Fruit fly (Drosophila melanogaster) whole organism, embryonic: ENCODE data around the gene CG10376.

Experiments used
- Antp ChIP-seq: fragments of 200-800 bp; sonication (Bioruptor generic); optimal IDR thresholded peaks from 3 replicates; lab custom pipeline; 2016; ENCODE audit warnings: missing biosample characterization, missing genetic modification characterization
- CG11247 ChIP-seq: fragments of 200-800 bp; sonication (Bioruptor generic); IDR thresholded peaks from 2 replicates; pipeline ENCODE4 v1.3.6; 2022; ENCODE audit warnings: missing biosample characterization, missing genetic modification characterization
- CG11696 ChIP-seq: fragments of 200-800 bp; sonication (Bioruptor generic); IDR thresholded peaks from 2 replicates; pipeline ENCODE4 v1.3.6; 2022; ENCODE audit warnings: missing biosample characterization, missing genetic modification characterization
- CG12391 ChIP-seq: fragments of 200-800 bp; sonication (Bioruptor generic); optimal IDR thresholded peaks from 3 replicates; lab custom pipeline; 2018; ENCODE audit warnings: missing biosample characterization, mild to moderate bottlenecking, missing genetic modification characterization, moderate library complexity
- CG12659 ChIP-seq: fragments of 200-800 bp; sonication (Bioruptor generic); optimal IDR thresholded peaks from 3 replicates; lab custom pipeline; 2017; ENCODE audit warnings: mild to moderate bottlenecking, missing biosample characterization, missing genetic modification reagents, missing genetic modification characterization
- CG13287 ChIP-seq: fragments of 200-800 bp; sonication (Bioruptor generic); IDR thresholded peaks from 2 replicates; pipeline ENCODE4 v1.3.6; 2022; ENCODE audit warnings: missing biosample characterization, missing genetic modification characterization; ENCODE audit not compliant: partially characterized antibody
- CG14667 ChIP-seq: fragments of 200-800 bp; sonication (Bioruptor generic); IDR thresholded peaks from 2 replicates; pipeline ENCODE4 v1.3.6; 2022; ENCODE audit warnings: missing biosample characterization, missing genetic modification characterization
- CG14710 ChIP-seq: fragments of 200-800 bp; sonication (Bioruptor generic); optimal IDR thresholded peaks from 3 replicates; lab custom pipeline; 2019; ENCODE audit warnings: missing biosample characterization, mild to moderate bottlenecking, missing genetic modification characterization, moderate library complexity
- CG1529 ChIP-seq: fragments of 200-800 bp; sonication (Bioruptor generic); optimal IDR thresholded peaks from 3 replicates; lab custom pipeline; 2018; ENCODE audit warnings: missing biosample characterization, missing genetic modification characterization
- CG15696 ChIP-seq: fragments of 200-800 bp; sonication (Bioruptor generic); optimal IDR thresholded peaks from 2 replicates; lab custom pipeline; 2019; ENCODE audit warnings: missing biosample characterization, mild to moderate bottlenecking, missing genetic modification characterization, moderate library complexity
- CG1602 ChIP-seq: fragments of 200-800 bp; sonication (Bioruptor generic); optimal IDR thresholded peaks from 3 replicates; lab custom pipeline; 2016; ENCODE audit warnings: missing biosample characterization, missing genetic modification characterization
- CG1603 ChIP-seq: fragments of 200-800 bp; sonication (Bioruptor generic); optimal IDR thresholded peaks from 2 replicates; lab custom pipeline; 2019; ENCODE audit warnings: missing biosample characterization, mild to moderate bottlenecking, missing genetic modification characterization, moderate library complexity
- CG17829 ChIP-seq: fragments of 200-800 bp; optimal IDR thresholded peaks from 2 replicates; lab custom pipeline; 2019; ENCODE audit warnings: missing biosample characterization, mild to moderate bottlenecking, missing genetic modification characterization, moderate library complexity
- CG34422 ChIP-seq: fragments of 200-800 bp; sonication (Bioruptor generic); IDR thresholded peaks from 3 replicates; pipeline ENCODE4 v1.3.6; 2022; ENCODE audit warnings: missing biosample characterization, missing genetic modification characterization
- CG7372 ChIP-seq: fragments of 200-800 bp; sonication (Bioruptor generic); IDR thresholded peaks from 2 replicates; pipeline ENCODE4 v1.3.6; 2022; ENCODE audit warnings: missing biosample characterization, missing genetic modification characterization
- CG7786 ChIP-seq: fragments of 200-800 bp; sonication (Bioruptor generic); optimal IDR thresholded peaks from 2 replicates; lab custom pipeline; 2016; ENCODE audit warnings: missing biosample characterization, missing genetic modification characterization
- CG8924 ChIP-seq: fragments of 200-800 bp; optimal IDR thresholded peaks from 3 replicates; lab custom pipeline; 2019; ENCODE audit warnings: missing biosample characterization, mild to moderate bottlenecking, missing genetic modification characterization, moderate library complexity
- CG9797 ChIP-seq: fragments of 200-800 bp; sonication (Bioruptor generic); optimal IDR thresholded peaks from 3 replicates; lab custom pipeline; 2018; ENCODE audit warnings: missing biosample characterization, mild to moderate bottlenecking, missing genetic modification characterization
- CTCF ChIP-seq: fragments of 200-800 bp; sonication (Bioruptor generic); optimal IDR thresholded peaks from 2 replicates; lab custom pipeline; 2017; ENCODE audit warnings: missing biosample characterization, mild to moderate bottlenecking, missing genetic modification characterization, moderate library complexity
- Dip2 ChIP-seq: fragments of 200-800 bp; sonication (Bioruptor generic); IDR thresholded peaks from 2 replicates; pipeline ENCODE4 v1.3.6; 2022; ENCODE audit warnings: missing biosample characterization, missing genetic modification characterization
- Dll ChIP-seq: fragments of 200-800 bp; sonication (Bioruptor generic); IDR thresholded peaks from 4 replicates; pipeline ENCODE4 v1.3.6; 2022; ENCODE audit warnings: missing biosample characterization, missing genetic modification characterization; ENCODE audit not compliant: partially characterized antibody
- H2.0 ChIP-seq: fragments of 200-800 bp; sonication (Bioruptor generic); IDR thresholded peaks from 2 replicates; pipeline ENCODE4 v1.3.6; 2022; ENCODE audit warnings: missing biosample characterization, missing genetic modification characterization
- HLHmδ ChIP-seq: fragments of 200-800 bp; sonication (Bioruptor generic); optimal IDR thresholded peaks from 2 replicates; lab custom pipeline; 2018; ENCODE audit warnings: missing biosample characterization, mild to moderate bottlenecking, missing genetic modification characterization, moderate library complexity
- Mrtf ChIP-seq: fragments of 200-800 bp; sonication (Bioruptor generic); IDR thresholded peaks from 3 replicates; pipeline ENCODE4 v1.3.6; 2022; ENCODE audit warnings: missing biosample characterization, missing genetic modification characterization
- Myb ChIP-seq: fragments of 200-800 bp; sonication (Bioruptor generic); optimal IDR thresholded peaks from 2 replicates; lab custom pipeline; 2016; ENCODE audit warnings: missing biosample characterization, missing genetic modification characterization
- Oaz ChIP-seq: fragments of 200-800 bp; sonication (Bioruptor generic); IDR thresholded peaks from 2 replicates; pipeline ENCODE4 v1.3.6; 2022; ENCODE audit warnings: missing biosample characterization, missing genetic modification characterization
- Rfx ChIP-seq: fragments of 200-800 bp; sonication (Bioruptor generic); IDR thresholded peaks from 2 replicates; pipeline ENCODE4 v1.3.6; 2022; ENCODE audit warnings: missing biosample characterization, missing genetic modification characterization
- Scr ChIP-seq: fragments of 200-800 bp; sonication (Bioruptor generic); IDR thresholded peaks from 2 replicates; pipeline ENCODE4 v1.3.6; 2022; ENCODE audit warnings: missing biosample characterization, missing genetic modification characterization; ENCODE audit not compliant: partially characterized antibody
- Sox102F ChIP-seq: fragments of 200-800 bp; sonication (Bioruptor generic); optimal IDR thresholded peaks from 2 replicates; lab custom pipeline; 2018; ENCODE audit warnings: missing biosample characterization, mild to moderate bottlenecking, missing genetic modification characterization, moderate library complexity
- Sry-β ChIP-seq: fragments of 200-800 bp; sonication (Bioruptor generic); optimal IDR thresholded peaks from 2 replicates; lab custom pipeline; 2018; ENCODE audit warnings: missing biosample characterization, mild to moderate bottlenecking, missing genetic modification characterization, moderate library complexity
- ash1 ChIP-seq: fragments of 200-800 bp; sonication (Bioruptor generic); optimal IDR thresholded peaks from 2 replicates; lab custom pipeline; 2018; ENCODE audit warnings: missing biosample characterization, mild to moderate bottlenecking, missing genetic modification characterization
- chif ChIP-seq, 2 experiments: fragments of 200-800 bp; sonication (Bioruptor generic); optimal IDR thresholded peaks; 3 replicates each; lab custom pipeline; 2016; ENCODE audit warnings: missing biosample characterization in 2 of 2, missing genetic modification characterization in 2 of 2
- crc ChIP-seq: fragments of 200-800 bp; sonication (Bioruptor generic); optimal IDR thresholded peaks from 2 replicates; lab custom pipeline; 2016; ENCODE audit warnings: missing biosample characterization, missing genetic modification characterization
- ems ChIP-seq: fragments of 200-800 bp; sonication (Bioruptor generic); optimal IDR thresholded peaks from 3 replicates; lab custom pipeline; 2016; ENCODE audit warnings: missing biosample characterization, missing genetic modification characterization
- fd102C ChIP-seq: fragments of 200-800 bp; sonication (Bioruptor generic); optimal IDR thresholded peaks from 2 replicates; lab custom pipeline; 2018; ENCODE audit warnings: missing biosample characterization, mild to moderate bottlenecking, missing genetic modification characterization, moderate library complexity
- fd96Cb ChIP-seq: fragments of 200-800 bp; sonication (Bioruptor generic); optimal IDR thresholded peaks from 2 replicates; lab custom pipeline; 2018; ENCODE audit warnings: missing biosample characterization, mild to moderate bottlenecking, missing genetic modification characterization, moderate library complexity
- jing ChIP-seq: fragments of 200-800 bp; sonication (Bioruptor generic); optimal IDR thresholded peaks from 2 replicates; lab custom pipeline; 2018; ENCODE audit warnings: missing biosample characterization, mild to moderate bottlenecking, missing genetic modification characterization
- knrl ChIP-seq: fragments of 200-800 bp; sonication (Bioruptor generic); IDR thresholded peaks from 3 replicates; pipeline ENCODE4 v1.3.6; 2022; ENCODE audit warnings: missing biosample characterization, missing genetic modification characterization; ENCODE audit not compliant: partially characterized antibody
- nau ChIP-seq: fragments of 200-800 bp; sonication (Bioruptor generic); optimal IDR thresholded peaks from 3 replicates; lab custom pipeline; 2017; ENCODE audit warnings: missing biosample characterization, mild to moderate bottlenecking, missing genetic modification characterization, missing genetic modification reagents
- nmo ChIP-seq: fragments of 200-800 bp; sonication (Bioruptor generic); optimal IDR thresholded peaks from 2 replicates; lab custom pipeline; 2018; ENCODE audit warnings: missing biosample characterization, mild to moderate bottlenecking, missing genetic modification characterization, moderate library complexity
- onecut ChIP-seq: fragments of 200-800 bp; sonication (Bioruptor generic); IDR thresholded peaks from 2 replicates; pipeline ENCODE4 v1.3.6; 2022; ENCODE audit warnings: missing biosample characterization, missing genetic modification characterization
- org-1 ChIP-seq: fragments of 200-800 bp; sonication (Bioruptor generic); optimal IDR thresholded peaks from 2 replicates; lab custom pipeline; 2017; ENCODE audit warnings: missing biosample characterization, missing genetic modification characterization
- sima ChIP-seq: fragments of 200-800 bp; sonication (Bioruptor generic); optimal IDR thresholded peaks from 2 replicates; lab custom pipeline; 2016; ENCODE audit warnings: missing biosample characterization, missing genetic modification characterization
- tll ChIP-seq, 2 experiments: fragments of 200-800 bp in 1 of 2; fragments of >200 bp in 1 of 2; sonication (Bioruptor generic) in 1 of 2; optimal IDR thresholded peaks; 2 replicates each; lab custom pipeline; 2017 to 2019; ENCODE audit warnings: missing biosample characterization in 2 of 2, missing genetic modification characterization in 2 of 2, mild to moderate bottlenecking in 1 of 2, moderate library complexity in 1 of 2
- z ChIP-seq: fragments of 200-800 bp; sonication (Bioruptor generic); IDR thresholded peaks from 3 replicates; pipeline ENCODE4 v1.3.6; 2022; ENCODE audit warnings: missing biosample characterization, missing genetic modification characterization
- zf30C ChIP-seq: fragments of 200-800 bp; sonication (Bioruptor generic); optimal IDR thresholded peaks from 3 replicates; lab custom pipeline; 2018; ENCODE audit warnings: missing biosample characterization, mild to moderate bottlenecking, missing genetic modification characterization

The CG10376 gene

DNA sequence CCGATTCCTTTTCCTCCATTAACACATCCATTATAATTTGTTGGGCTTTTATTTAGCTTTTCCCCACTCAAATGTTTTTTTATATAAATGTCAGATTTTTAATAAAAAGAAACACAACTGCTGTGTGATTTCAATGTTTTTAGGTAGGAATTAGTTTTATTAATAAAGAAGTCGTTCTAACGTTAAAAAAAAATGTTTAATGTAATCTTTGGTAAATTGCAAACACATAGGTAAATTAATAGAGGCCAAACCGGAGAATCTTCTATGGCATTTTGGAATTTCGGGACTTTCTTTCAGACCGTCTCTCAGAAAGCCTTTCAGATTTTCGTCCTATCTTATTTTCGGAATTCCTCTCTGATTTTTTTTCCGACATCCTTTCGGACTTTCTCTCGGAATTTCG lies 29.7 kb downstream of the CG10376 start, which contains the start of gene CG43339:
Gene CG43339, minus strand, starts transcription at position 101 of the 400 bp plus-strand sequence.
- TF ChIP-seq onecut (GFP tag; lab: Robert Waterston, UW), result no peak
- no peak for TF ChIP-seq CG8924 (tag; lab: Kevin White, UChicago)
- no peak for TF ChIP-seq CG13287
- TF ChIP-seq sima (GFP tag; lab: Kevin White, UChicago), result no peak
- TF ChIP-seq CG14710 (tag; lab: Kevin White, UChicago), result no peak
- no peak for TF ChIP-seq CG7786 (GFP tag; lab: Kevin White, UChicago)
- no peak for TF ChIP-seq ems (GFP tag; lab: Kevin White, UChicago)
- no peak for TF ChIP-seq Oaz (GFP tag; lab: Robert Waterston, UW)
- no peak for TF ChIP-seq CG9797 (GFP tag; lab: Kevin White, UChicago)
- TF ChIP-seq jing, result no peak
- TF ChIP-seq fd96Cb, result no peak
- TF ChIP-seq nau (GFP tag; lab: Kevin White, UChicago), result no peak

DNA sequence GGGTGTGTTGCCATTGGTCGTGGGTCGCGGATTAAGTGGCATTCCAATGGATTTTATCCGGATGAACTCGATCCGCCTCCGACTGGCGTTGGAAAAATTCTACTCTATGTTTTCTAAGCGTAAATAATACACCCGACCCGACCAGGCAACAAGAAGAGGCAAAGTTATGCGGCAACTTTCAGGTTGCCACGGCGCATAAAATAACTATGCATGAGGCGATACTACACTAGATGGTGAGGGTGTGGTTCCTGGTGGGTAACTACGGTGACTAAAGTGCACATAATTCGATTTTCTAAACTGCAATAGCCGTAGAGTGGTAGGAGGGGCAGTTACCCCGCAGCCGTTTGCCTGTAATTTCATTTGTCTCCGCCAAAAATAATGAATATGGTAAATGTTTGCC lies 31.8 kb downstream of the CG10376 start, which contains the start of gene CG43338:
Gene CG43338, minus strand, starts transcription at position 101 of the 400 bp plus-strand sequence.
- TF ChIP-seq crc (GFP tag; lab: Kevin White, UChicago), result no peak

DNA sequence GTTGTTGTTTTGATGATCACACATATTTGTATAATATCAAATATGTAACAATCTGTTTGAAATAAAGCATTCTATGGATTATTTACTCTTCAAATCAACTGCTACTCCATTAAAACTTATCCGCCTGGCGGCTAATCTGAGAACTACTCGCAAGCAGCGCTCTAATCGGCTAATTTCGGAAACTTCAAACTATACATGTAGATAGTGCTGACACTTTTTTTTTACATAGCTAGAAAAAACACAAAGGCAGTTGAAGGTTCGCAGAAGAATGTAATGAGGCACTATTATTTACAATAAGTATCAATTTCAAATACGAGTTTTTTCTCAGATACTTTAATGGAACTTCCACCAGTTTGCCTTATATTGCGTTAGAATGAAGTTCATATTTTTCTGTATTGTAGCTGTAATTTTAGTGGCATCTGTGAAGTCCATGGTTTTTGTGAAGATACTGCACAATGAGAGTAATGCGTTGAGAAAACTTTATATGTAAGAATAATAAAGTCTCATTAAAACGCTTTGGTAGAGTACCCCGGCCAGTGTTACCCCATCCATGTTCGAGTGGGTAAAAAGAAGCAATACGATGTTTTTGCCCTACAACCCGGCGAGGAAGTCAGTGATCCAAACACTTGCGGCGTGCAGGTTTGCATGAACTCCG lies 36.8 kb downstream of the CG10376 start:
- TF ChIP-seq Mrtf (GFP tag; lab: Robert Waterston, UW), result peak; percentile 71; the same call in 2 of the 3 replicates
- TF ChIP-seq Rfx (GFP tag; lab: Robert Waterston, UW), result peak; percentile 80
- TF ChIP-seq CG9797 (GFP tag; lab: Kevin White, UChicago), result no peak
- TF ChIP-seq CG15696 (tag; lab: Kevin White, UChicago), result peak; percentile 52
- TF ChIP-seq Scr, result no peak
- peak; percentile 67 for TF ChIP-seq CG34422
- peak; percentile 61 for TF ChIP-seq CG1602 (GFP tag; lab: Kevin White, UChicago)
- TF ChIP-seq Dll (GFP tag; lab: Robert Waterston, UW), result no peak
- 0 out of 2 replicates have a peak, but pooled peaks have one; percentile 13 for TF ChIP-seq CG11696 (GFP tag; lab: Robert Waterston, UW)
- no peak for TF ChIP-seq tll (GFP tag; optimal IDR thresholded peaks at IDR 0.05; lab: Kevin White, UChicago)
- peak; percentile 17 for TF ChIP-seq CG12391
- TF ChIP-seq ash1 (GFP tag; lab: Kevin White, UChicago), result no peak
- TF ChIP-seq Sox102F, result peak; percentile 57
- TF ChIP-seq CTCF (GFP tag; lab: Kevin White, UChicago), result peak; percentile 98
- TF ChIP-seq CG12659 (GFP tag; lab: Kevin White, UChicago), result peak; percentile 38
- TF ChIP-seq fd102C, result no peak
- no peak for TF ChIP-seq CG1529 (GFP tag; lab: Kevin White, UChicago)
- peak; percentile 53 for TF ChIP-seq nmo (GFP tag; lab: Kevin White, UChicago)
- TF ChIP-seq H2.0 (GFP tag; lab: Robert Waterston, UW), result peak; percentile 50; the same call in 1 of the 2 replicates
- TF ChIP-seq knrl (GFP tag; lab: Robert Waterston, UW), result peak; percentile 60; the same call in 2 of the 3 replicates
- no peak for TF ChIP-seq Dip2 (GFP tag; lab: Robert Waterston, UW)
- TF ChIP-seq CG7372 (GFP tag; lab: Robert Waterston, UW), result peak; percentile 53; the same call in 1 of the 2 replicates
- no peak for TF ChIP-seq sima (GFP tag; lab: Kevin White, UChicago)
- TF ChIP-seq org-1, result no peak
- peak in 1 of 2 experiments; percentile 73 for TF ChIP-seq chif (GFP tag; optimal IDR thresholded peaks at IDR 0.05; lab: Kevin White, UChicago)
- TF ChIP-seq CG11247 (GFP tag; lab: Robert Waterston, UW), result peak; percentile 82
- peak; percentile 46 for TF ChIP-seq Antp
- TF ChIP-seq Myb, result peak; percentile 85
- peak; percentile 67 for TF ChIP-seq CG14667 (GFP tag; lab: Robert Waterston, UW)
- TF ChIP-seq zf30C (GFP tag; lab: Kevin White, UChicago), result no peak
- no peak for TF ChIP-seq CG1603 (tag; lab: Kevin White, UChicago)
- TF ChIP-seq Sry-β, result peak; percentile 94
- TF ChIP-seq CG17829, result peak; percentile 63
- no peak for TF ChIP-seq z (GFP tag; lab: Robert Waterston, UW)
- no peak for TF ChIP-seq HLHmδ (GFP tag; lab: Kevin White, UChicago)
